Worm (Caenorhabditis elegans) whole organism, early embryonic: ENCODE results near the gene clec-3.

ENCODE experiments used
- B0310.2 ChIP-seq: sonication (generic microtip); optimal IDR thresholded peaks from 2 replicates; lab custom pipeline; 2016; ENCODE audit warnings: mild to moderate bottlenecking, missing genetic modification characterization, missing compliant biosample characterization
- F13C5.2 ChIP-seq: sonication (generic microtip); optimal IDR thresholded peaks from 2 replicates; lab custom pipeline; 2017; ENCODE audit warnings: mild to moderate bottlenecking, missing genetic modification characterization, inconsistent platforms, missing compliant biosample characterization
- aly-1 ChIP-seq: sonication (generic microtip); optimal IDR thresholded peaks from 2 replicates; lab custom pipeline; 2016; ENCODE audit warnings: missing genetic modification characterization, missing compliant biosample characterization
- ama-1 ChIP-seq: fragments of 150-350 bp; optimal IDR thresholded peaks from 2 replicates; lab custom pipeline; 2014
- ceh-13 ChIP-seq: fragments of 200-800 bp; sonication (Bioruptor generic); optimal IDR thresholded peaks from 2 replicates; lab custom pipeline; 2018; ENCODE audit warnings: mild to moderate bottlenecking, missing genetic modification characterization, missing compliant biosample characterization
- ets-7 ChIP-seq: sonication (generic microtip); optimal IDR thresholded peaks from 2 replicates; lab custom pipeline; 2016; ENCODE audit warnings: missing genotype, missing genetic modification characterization, missing compliant biosample characterization
- flt-1 ChIP-seq: fragments of 200-800 bp; sonication (Bioruptor generic); IDR thresholded peaks from 2 replicates; pipeline ENCODE4 v1.3.6; 2022; ENCODE audit warnings: missing genetic modification characterization, missing compliant biosample characterization
- hmg-4 ChIP-seq: fragments of 200-800 bp; sonication (Bioruptor generic); optimal IDR thresholded peaks from 2 replicates; lab custom pipeline; 2018; ENCODE audit warnings: mild to moderate bottlenecking, missing genetic modification characterization, missing compliant biosample characterization
- hnd-1 ChIP-seq: sonication (generic microtip); optimal IDR thresholded peaks from 2 replicates; lab custom pipeline; 2016; ENCODE audit warnings: missing genetic modification characterization, missing compliant biosample characterization
- pes-1 ChIP-seq: fragments of 200-800 bp; sonication (Bioruptor generic); IDR thresholded peaks from 2 replicates; pipeline ENCODE4 v1.3.6; 2022; ENCODE audit warnings: missing genetic modification reagents, missing genetic modification characterization, missing compliant biosample characterization
- sea-1 ChIP-seq: fragments of 200-800 bp; sonication (Bioruptor generic); conservative IDR thresholded peaks from 2 replicates; pipeline ENCODE4 v1.3.6; 2022; ENCODE audit warnings: missing genetic modification characterization, missing compliant biosample characterization
- tbx-37 ChIP-seq: fragments of 200-800 bp; sonication (Bioruptor generic); conservative IDR thresholded peaks from 2 replicates; pipeline ENCODE4 v1.3.6; 2022; ENCODE audit warnings: missing genetic modification reagents, missing genetic modification characterization, missing compliant biosample characterization

DNA sequence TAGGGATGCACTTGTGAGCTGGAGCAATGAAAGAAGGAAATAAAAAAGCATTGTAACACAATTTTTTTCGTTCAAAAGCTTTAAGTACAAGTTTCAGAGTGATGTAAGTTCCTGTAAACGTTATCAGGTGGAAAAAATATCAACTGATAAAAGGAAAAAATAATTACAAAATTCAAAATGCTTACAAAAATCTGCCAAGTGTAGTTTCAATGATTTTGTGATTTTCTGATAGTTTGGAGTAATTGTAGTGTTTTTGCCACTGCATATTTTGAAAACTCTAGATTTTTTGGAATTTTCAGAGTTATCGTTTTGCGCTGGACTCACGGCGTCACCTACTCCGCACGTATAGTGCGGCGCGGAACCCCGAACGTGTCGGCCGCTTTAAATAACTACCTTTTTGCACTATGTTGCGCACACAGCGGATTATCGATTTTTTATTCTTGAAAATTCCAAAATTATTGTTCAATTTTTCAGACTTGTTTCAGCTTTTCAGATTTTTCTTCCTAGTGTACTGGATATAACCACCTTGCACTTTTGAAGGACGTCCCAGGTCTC is 3.8 kb upstream of the clec-3 start, which contains the start of gene clec-2:
- no peak for TF ChIP-seq hnd-1 (tag; lab: Kevin White, UChicago)
- no peak for TF ChIP-seq flt-1 (GFP tag; lab: Robert Waterston, UW)
- TF ChIP-seq aly-1 (tag; lab: Kevin White, UChicago), result no peak
- no peak for TF ChIP-seq F13C5.2 (tag; lab: Kevin White, UChicago)
- no peak for TF ChIP-seq tbx-37
- no peak for TF ChIP-seq ceh-13 (GFP tag; lab: Kevin White, UChicago)
- TF ChIP-seq ama-1 (lab: Kevin White, UChicago), result no peak
- TF ChIP-seq B0310.2, result no peak
- no peak for TF ChIP-seq pes-1 (GFP tag; lab: Robert Waterston, UW)
- TF ChIP-seq hmg-4, result no peak
- no peak for TF ChIP-seq ets-7 (tag; lab: Kevin White, UChicago)
- no peak for TF ChIP-seq sea-1 (GFP tag; lab: Robert Waterston, UW)
